Fruit fly (Drosophila melanogaster) S2 (cell line): ENCODE results near the gene Cftr.

Source experiments
- CG8478 ChIP-seq: fragments of >200 bp; optimal IDR thresholded peaks from 2 replicates; lab custom pipeline; 2018
- CTCF ChIP-seq, 2 experiments: fragments of >200 bp; optimal IDR thresholded peaks; 2 replicates each; lab custom pipeline; 2018

DNA sequence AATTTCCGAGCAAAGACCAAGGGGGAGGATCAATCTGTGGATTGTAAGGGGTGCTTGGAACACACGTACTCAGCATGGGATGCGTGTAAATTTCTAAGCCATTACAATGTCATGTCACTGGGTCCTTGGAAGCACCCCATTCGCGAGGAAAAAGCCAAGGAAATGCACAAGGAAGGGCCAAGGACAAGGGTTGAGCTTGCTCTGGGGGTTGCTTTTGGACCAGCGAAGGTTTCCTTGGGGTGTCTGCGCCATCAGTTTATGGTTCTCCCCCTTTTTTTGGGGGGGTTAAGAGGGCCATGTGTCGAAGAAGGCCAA, 37.2 kb upstream of the Cftr start:
- TF ChIP-seq CG8478 (lab: Kevin White, UChicago): no peak
- TF ChIP-seq CTCF (optimal IDR thresholded peaks at IDR 0.05; lab: Kevin White, UChicago): no peak
